Fruit fly (Drosophila melanogaster) whole organism, embryonic: ENCODE data around the gene CG44000.

Experiments used
- Ada2b ChIP-seq: fragments of 200-800 bp; sonication (Bioruptor generic); IDR thresholded peaks from 2 replicates; pipeline ENCODE4 v1.3.6; 2022; ENCODE audit warnings: missing biosample characterization, missing genetic modification characterization
- Antp ChIP-seq: fragments of 200-800 bp; sonication (Bioruptor generic); optimal IDR thresholded peaks from 3 replicates; lab custom pipeline; 2016; ENCODE audit warnings: missing biosample characterization, missing genetic modification characterization
- Asciz ChIP-seq: fragments of 200-800 bp; sonication (Bioruptor generic); optimal IDR thresholded peaks from 2 replicates; lab custom pipeline; 2017; ENCODE audit warnings: missing biosample characterization, mild to moderate bottlenecking, missing genetic modification characterization, missing genetic modification reagents
- Blimp-1 ChIP-seq: fragments of 200-800 bp; sonication (Bioruptor generic); optimal IDR thresholded peaks from 3 replicates; lab custom pipeline; 2018; ENCODE audit warnings: missing biosample characterization, missing genetic modification characterization, mild to moderate bottlenecking, moderate library complexity, missing genetic modification reagents
- CG10979 ChIP-seq: fragments of 200-800 bp; sonication (Bioruptor generic); optimal IDR thresholded peaks from 2 replicates; lab custom pipeline; 2018; ENCODE audit warnings: missing biosample characterization, mild to moderate bottlenecking, missing genetic modification characterization, moderate library complexity
- CG11696 ChIP-seq: fragments of 200-800 bp; sonication (Bioruptor generic); IDR thresholded peaks from 2 replicates; pipeline ENCODE4 v1.3.6; 2022; ENCODE audit warnings: missing biosample characterization, missing genetic modification characterization
- CG12236 ChIP-seq: fragments of 200-800 bp; sonication (Bioruptor generic); optimal IDR thresholded peaks from 2 replicates; lab custom pipeline; 2016; ENCODE audit warnings: missing biosample characterization, missing genetic modification characterization
- CG1233 ChIP-seq: fragments of 200-800 bp; sonication (Bioruptor generic); optimal IDR thresholded peaks from 4 replicates; lab custom pipeline; 2018; ENCODE audit warnings: missing biosample characterization, mild to moderate bottlenecking, missing genetic modification characterization
- CG12391 ChIP-seq: fragments of 200-800 bp; sonication (Bioruptor generic); optimal IDR thresholded peaks from 3 replicates; lab custom pipeline; 2018; ENCODE audit warnings: missing biosample characterization, mild to moderate bottlenecking, missing genetic modification characterization, moderate library complexity
- CG13894 ChIP-seq: fragments of 200-800 bp; sonication (Bioruptor generic); optimal IDR thresholded peaks from 3 replicates; lab custom pipeline; 2018; ENCODE audit warnings: missing biosample characterization, mild to moderate bottlenecking, missing genetic modification characterization, moderate library complexity
- CG14710 ChIP-seq: fragments of 200-800 bp; sonication (Bioruptor generic); optimal IDR thresholded peaks from 3 replicates; lab custom pipeline; 2019; ENCODE audit warnings: missing biosample characterization, mild to moderate bottlenecking, missing genetic modification characterization, moderate library complexity
- CG15479 ChIP-seq: fragments of 200-800 bp; sonication (Bioruptor generic); optimal IDR thresholded peaks from 3 replicates; lab custom pipeline; 2019; ENCODE audit warnings: missing biosample characterization, mild to moderate bottlenecking, missing genetic modification characterization, moderate library complexity
- CG17186 ChIP-seq: fragments of 200-800 bp; sonication (Bioruptor generic); optimal IDR thresholded peaks from 3 replicates; lab custom pipeline; 2017; ENCODE audit warnings: missing biosample characterization, missing genetic modification reagents, missing genetic modification characterization
- CG17829 ChIP-seq: fragments of 200-800 bp; optimal IDR thresholded peaks from 2 replicates; lab custom pipeline; 2019; ENCODE audit warnings: missing biosample characterization, mild to moderate bottlenecking, missing genetic modification characterization, moderate library complexity
- CG2712 ChIP-seq: fragments of 200-800 bp; optimal IDR thresholded peaks from 3 replicates; lab custom pipeline; 2019; ENCODE audit warnings: missing biosample characterization, mild to moderate bottlenecking, missing genetic modification characterization, moderate library complexity
- CG4424 ChIP-seq: fragments of 200-800 bp; sonication (Bioruptor generic); optimal IDR thresholded peaks from 3 replicates; lab custom pipeline; 2016; ENCODE audit warnings: missing biosample characterization, missing genetic modification characterization
- CG6791 ChIP-seq: fragments of 200-800 bp; sonication (Bioruptor generic); IDR thresholded peaks from 3 replicates; pipeline ENCODE4 v1.3.6; 2022; ENCODE audit warnings: missing biosample characterization, missing genetic modification characterization; ENCODE audit not compliant: partially characterized antibody
- CG7987 ChIP-seq: fragments of 200-800 bp; sonication (Bioruptor generic); optimal IDR thresholded peaks from 2 replicates; lab custom pipeline; 2018; ENCODE audit warnings: missing biosample characterization, mild to moderate bottlenecking, missing genetic modification characterization, moderate library complexity
- CG9817 ChIP-seq: fragments of 200-800 bp; sonication (Bioruptor generic); optimal IDR thresholded peaks from 2 replicates; lab custom pipeline; 2018; ENCODE audit warnings: missing biosample characterization, mild to moderate bottlenecking, missing genetic modification characterization, moderate library complexity
- CG9876 ChIP-seq: fragments of 200-800 bp; sonication (Bioruptor generic); optimal IDR thresholded peaks from 2 replicates; lab custom pipeline; 2016; ENCODE audit warnings: missing biosample characterization, missing genetic modification characterization
- Dbx ChIP-seq: fragments of 200-800 bp; sonication (Bioruptor generic); IDR thresholded peaks from 3 replicates; pipeline ENCODE4 v1.3.6; 2022; ENCODE audit warnings: missing biosample characterization, missing genetic modification characterization
- Dek ChIP-seq: fragments of 200-800 bp; sonication (Bioruptor generic); optimal IDR thresholded peaks from 3 replicates; lab custom pipeline; 2019; ENCODE audit warnings: missing biosample characterization, mild to moderate bottlenecking, missing genetic modification characterization, moderate library complexity
- MESR4 ChIP-seq: fragments of 200-800 bp; sonication (Bioruptor generic); optimal IDR thresholded peaks from 2 replicates; lab custom pipeline; 2018; ENCODE audit warnings: missing biosample characterization, mild to moderate bottlenecking, missing genetic modification characterization, moderate library complexity
- Mrtf ChIP-seq: fragments of 200-800 bp; sonication (Bioruptor generic); IDR thresholded peaks from 3 replicates; pipeline ENCODE4 v1.3.6; 2022; ENCODE audit warnings: missing biosample characterization, missing genetic modification characterization
- NC2β ChIP-seq: fragments of 200-800 bp; sonication (Bioruptor generic); optimal IDR thresholded peaks from 2 replicates; lab custom pipeline; 2016; ENCODE audit warnings: missing biosample characterization, missing genetic modification characterization
- NfI ChIP-seq: fragments of 200-800 bp; sonication (Bioruptor generic); optimal IDR thresholded peaks from 3 replicates; lab custom pipeline; 2018; ENCODE audit warnings: missing biosample characterization, mild to moderate bottlenecking, missing genetic modification characterization, moderate library complexity
- Opbp ChIP-seq: fragments of 200-800 bp; sonication (Bioruptor generic); IDR thresholded peaks from 3 replicates; pipeline ENCODE4 v1.3.6; 2022; ENCODE audit warnings: missing biosample characterization, missing genetic modification characterization; ENCODE audit not compliant: partially characterized antibody
- Scr ChIP-seq: fragments of 200-800 bp; sonication (Bioruptor generic); IDR thresholded peaks from 2 replicates; pipeline ENCODE4 v1.3.6; 2022; ENCODE audit warnings: missing biosample characterization, missing genetic modification characterization; ENCODE audit not compliant: partially characterized antibody
- Ssrp ChIP-seq: fragments of 200-800 bp; sonication (Bioruptor generic); optimal IDR thresholded peaks from 2 replicates; lab custom pipeline; 2018; ENCODE audit warnings: missing biosample characterization, mild to moderate bottlenecking, missing genetic modification characterization, moderate library complexity
- Trl ChIP-seq, 3 experiments: fragments of >200 bp in 2 of 3; fragments of 200-800 bp in 1 of 3; sonication (Bioruptor generic) in 1 of 3; optimal IDR thresholded peaks; 2 replicates in 1 of 3; 3 replicates in 2 of 3; lab custom pipeline; 2016 to 2017; ENCODE audit warnings: missing biosample characterization in 1 of 3, missing genetic modification characterization in 1 of 3
- ab ChIP-seq: fragments of 200-800 bp; sonication (Bioruptor generic); optimal IDR thresholded peaks from 2 replicates; lab custom pipeline; 2016; ENCODE audit warnings: missing biosample characterization, missing genetic modification characterization
- al ChIP-seq: fragments of 200-800 bp; sonication (Bioruptor generic); IDR thresholded peaks from 2 replicates; pipeline ENCODE4 v1.3.6; 2022; ENCODE audit warnings: missing biosample characterization, missing genetic modification characterization
- amos ChIP-seq: fragments of 200-800 bp; sonication (Bioruptor generic); IDR thresholded peaks from 2 replicates; pipeline ENCODE4 v1.3.6; 2022; ENCODE audit warnings: missing biosample characterization, missing genetic modification characterization; ENCODE audit not compliant: partially characterized antibody
- ara ChIP-seq: fragments of 200-800 bp; sonication (Bioruptor generic); IDR thresholded peaks from 2 replicates; pipeline ENCODE4 v1.3.6; 2022; ENCODE audit warnings: missing biosample characterization, missing genetic modification characterization
- bowl ChIP-seq: fragments of 200-800 bp; sonication (Bioruptor generic); IDR thresholded peaks from 2 replicates; pipeline ENCODE4 v1.3.6; 2022; ENCODE audit warnings: missing biosample characterization, missing genetic modification characterization
- cg ChIP-seq: fragments of 200-800 bp; sonication (Bioruptor generic); optimal IDR thresholded peaks from 3 replicates; lab custom pipeline; 2019; ENCODE audit warnings: missing biosample characterization, mild to moderate bottlenecking, missing genetic modification characterization, moderate library complexity
- chif ChIP-seq, 2 experiments: fragments of 200-800 bp; sonication (Bioruptor generic); optimal IDR thresholded peaks; 3 replicates each; lab custom pipeline; 2016; ENCODE audit warnings: missing biosample characterization in 2 of 2, missing genetic modification characterization in 2 of 2
- hkb ChIP-seq, 2 experiments: fragments of 200-800 bp in 1 of 2; fragments of >200 bp in 1 of 2; sonication (Bioruptor generic) in 1 of 2; IDR thresholded peaks in 1 of 2; optimal IDR thresholded peaks in 1 of 2; 2 replicates each; pipeline versions ENCODE4 v1.3.6 to Lab custom; 2017 to 2022; ENCODE audit warnings: missing biosample characterization in 1 of 2, missing genetic modification characterization in 1 of 2
- jumu ChIP-seq: fragments of 200-800 bp; sonication (Bioruptor generic); optimal IDR thresholded peaks from 3 replicates; lab custom pipeline; 2016; ENCODE audit warnings: missing biosample characterization, missing genetic modification characterization
- mirr ChIP-seq: fragments of 200-800 bp; sonication (Bioruptor generic); optimal IDR thresholded peaks from 3 replicates; lab custom pipeline; 2018; ENCODE audit warnings: missing biosample characterization, mild to moderate bottlenecking, missing genetic modification characterization
- nom ChIP-seq: fragments of 200-800 bp; sonication (Bioruptor generic); optimal IDR thresholded peaks from 2 replicates; lab custom pipeline; 2017; ENCODE audit warnings: missing biosample characterization, missing genetic modification characterization, mild to moderate bottlenecking, moderate library complexity, missing genetic modification reagents
- pho ChIP-seq: fragments of 200-800 bp; sonication (Bioruptor generic); optimal IDR thresholded peaks from 2 replicates; lab custom pipeline; 2016; ENCODE audit warnings: missing biosample characterization, missing genetic modification characterization
- pnt ChIP-seq: fragments of 200-800 bp; sonication (Bioruptor generic); optimal IDR thresholded peaks from 3 replicates; lab custom pipeline; 2016; ENCODE audit warnings: missing biosample characterization, missing genetic modification characterization
- sens ChIP-seq: fragments of 200-800 bp; sonication (Bioruptor generic); peaks from one replicate; lab custom pipeline; 2016; ENCODE audit warnings: missing biosample characterization, missing genetic modification characterization
- sim ChIP-seq: fragments of 200-800 bp; sonication (Bioruptor generic); IDR thresholded peaks from 2 replicates; pipeline ENCODE4 v1.3.6; 2022; ENCODE audit warnings: missing biosample characterization, missing genetic modification characterization
- tna ChIP-seq: fragments of 200-800 bp; sonication (Bioruptor generic); IDR thresholded peaks from 2 replicates; pipeline ENCODE4 v1.3.6; 2022; ENCODE audit warnings: missing biosample characterization, missing genetic modification characterization; ENCODE audit not compliant: partially characterized antibody
- vvl ChIP-seq: fragments of 200-800 bp; sonication (Bioruptor generic); IDR thresholded peaks from 2 replicates; pipeline ENCODE4 v1.3.6; 2022; ENCODE audit warnings: missing biosample characterization, missing genetic modification characterization

The CG44000 gene

dm6 chr2L:5009306-5010030, 33.6 kb upstream of the CG44000 start, which contains the start of gene Rtnl1:
Gene Rtnl1 (minus strand): TSS chr2L:5009720.
- peak; percentile 93 for TF ChIP-seq CG6791
- TF ChIP-seq CG17186 (GFP tag; lab: Kevin White, UChicago), result peak; percentile 59
- TF ChIP-seq Ada2b, result no peak
- no peak for TF ChIP-seq Trl (optimal IDR thresholded peaks at IDR 0.05; lab: Kevin White, UChicago)
- TF ChIP-seq Trl (GFP tag; optimal IDR thresholded peaks at IDR 0.05; lab: Kevin White, UChicago), result peak; percentile 22
- TF ChIP-seq ara (GFP tag; lab: Robert Waterston, UW), result no peak
- peak; percentile 9 for TF ChIP-seq CG9817 (tag; lab: Kevin White, UChicago)
- no peak for TF ChIP-seq mirr (GFP tag; lab: Kevin White, UChicago)
- TF ChIP-seq tna (GFP tag; lab: Robert Waterston, UW), result peak; percentile 90
- no peak for TF ChIP-seq sim (GFP tag; lab: Robert Waterston, UW)
- TF ChIP-seq pho (GFP tag; lab: Kevin White, UChicago), result peak; percentile 49
- TF ChIP-seq Asciz, result peak; percentile 88
- peak; percentile 35 for TF ChIP-seq Antp (GFP tag; lab: Kevin White, UChicago)
- no peak for TF ChIP-seq NfI (GFP tag; lab: Kevin White, UChicago)
- peak; percentile 60 for TF ChIP-seq CG2712 (tag; lab: Kevin White, UChicago)
- TF ChIP-seq CG17829 (tag; lab: Kevin White, UChicago), result peak; percentile 68
- TF ChIP-seq bowl (GFP tag; lab: Robert Waterston, UW), result no peak
- TF ChIP-seq MESR4 (GFP tag; lab: Kevin White, UChicago), result peak; percentile 77
- TF ChIP-seq Mrtf (GFP tag; lab: Robert Waterston, UW), result no peak
- no peak for TF ChIP-seq CG12236 (GFP tag; lab: Kevin White, UChicago)
- TF ChIP-seq pnt (GFP tag; lab: Kevin White, UChicago), result no peak
- peak in 1 of 2 experiments; percentile 35 for TF ChIP-seq chif (GFP tag; optimal IDR thresholded peaks at IDR 0.05; lab: Kevin White, UChicago)
- peak; percentile 54; the same call in 1 of the 2 replicates for TF ChIP-seq vvl
- TF ChIP-seq CG15479 (GFP tag; lab: Kevin White, UChicago), result peak; percentile 31
- TF ChIP-seq Scr (GFP tag; lab: Robert Waterston, UW), result peak; percentile 92
- peak; percentile 57 for TF ChIP-seq Dek
- TF ChIP-seq amos (GFP tag; lab: Robert Waterston, UW), result peak; percentile 96
- no peak for TF ChIP-seq CG1233 (GFP tag; lab: Kevin White, UChicago)
- peak; percentile 95 for TF ChIP-seq cg
- peak; percentile 30 for TF ChIP-seq nom (GFP tag; lab: Kevin White, UChicago)
- no peak for TF ChIP-seq ab
- TF ChIP-seq CG4424 (GFP tag; lab: Kevin White, UChicago), result peak; percentile 24
- TF ChIP-seq Dbx (GFP tag; lab: Robert Waterston, UW), result peak; percentile 42; the same call in 2 of the 3 replicates
- peak; percentile 56 for TF ChIP-seq CG7987 (GFP tag; lab: Kevin White, UChicago)
- peak; percentile 95 for TF ChIP-seq Opbp (GFP tag; lab: Robert Waterston, UW)
- TF ChIP-seq jumu (GFP tag; lab: Kevin White, UChicago), result peak; percentile 72
- peak; percentile 94 for TF ChIP-seq hkb (optimal IDR thresholded peaks at IDR 0.05; lab: Kevin White, UChicago)
- TF ChIP-seq hkb (GFP tag; IDR thresholded peaks at IDR 0.05; lab: Robert Waterston, UW), result no peak; the same call in 1 of the 2 replicates
- no peak for TF ChIP-seq CG11696 (GFP tag; lab: Robert Waterston, UW)
- TF ChIP-seq CG12391 (tag; lab: Kevin White, UChicago), result peak; percentile 51
- peak; percentile 37; the same call in 1 of the 2 replicates for TF ChIP-seq al (GFP tag; lab: Robert Waterston, UW)
- peak; percentile 47 for TF ChIP-seq CG13894 (tag; lab: Kevin White, UChicago)
- peak; percentile 66 for TF ChIP-seq NC2β (GFP tag; lab: Kevin White, UChicago)
- TF ChIP-seq CG9876 (GFP tag; lab: Kevin White, UChicago), result peak; percentile 59
- TF ChIP-seq Ssrp (tag; lab: Kevin White, UChicago), result no peak
- TF ChIP-seq CG10979 (tag; lab: Kevin White, UChicago), result peak; percentile 17
- TF ChIP-seq sens, result peak; percentile 85
- TF ChIP-seq CG14710 (tag; lab: Kevin White, UChicago), result peak; percentile 68
- TF ChIP-seq Blimp-1, result no peak
